Worm (Caenorhabditis elegans) whole organism, L1 larva: ENCODE measurements around the gene Y39A1A.10.
A peak's percentile ranks its signal among the peaks of the same experiment; 100 is the strongest.

Experiments used
- Y116A8C.19 ChIP-seq: sonication (generic microtip); optimal IDR thresholded peaks from 2 replicates; lab custom pipeline; 2016; ENCODE audit warnings: missing compliant biosample characterization, missing genetic modification characterization, borderline replicate concordance
- aha-1 ChIP-seq: fragments of 150-350 bp; optimal IDR thresholded peaks from 2 replicates; lab custom pipeline; 2014; ENCODE audit warnings: missing biosample characterization, missing genetic modification characterization
- aly-2 ChIP-seq: fragments of 150-350 bp; optimal IDR thresholded peaks from 2 replicates; lab custom pipeline; 2014; ENCODE audit warnings: missing biosample characterization, missing genetic modification characterization
- blmp-1 ChIP-seq: fragments of 150-350 bp; optimal IDR thresholded peaks from 2 replicates; lab custom pipeline; 2014; ENCODE audit warnings: missing biosample characterization, missing genetic modification characterization
- ceh-8 ChIP-seq: fragments of 200-800 bp; sonication (Bioruptor generic); optimal IDR thresholded peaks from 2 replicates; lab custom pipeline; 2018; ENCODE audit warnings: mild to moderate bottlenecking, missing genetic modification characterization, moderate library complexity, missing compliant biosample characterization
- ces-1 ChIP-seq: fragments of 150-350 bp; optimal IDR thresholded peaks from 2 replicates; lab custom pipeline; 2014; ENCODE audit warnings: missing biosample characterization, missing genetic modification reagents, missing genetic modification characterization
- dpl-1 ChIP-seq, 3 experiments: fragments of 150-350 bp in 2 of 3; sonication (generic microtip) in 1 of 3; optimal IDR thresholded peaks; 2 replicates each; lab custom pipeline; 2014 to 2017; ENCODE audit warnings: missing biosample characterization in 3 of 3, missing genetic modification characterization in 3 of 3, missing genetic modification reagents in 3 of 3
- dsc-1 ChIP-seq: sonication (generic microtip); optimal IDR thresholded peaks from 2 replicates; lab custom pipeline; 2016; ENCODE audit warnings: mild to moderate bottlenecking, missing genetic modification characterization, missing compliant biosample characterization
- efl-3 ChIP-seq: fragments of 200-800 bp; sonication (Bioruptor generic); optimal IDR thresholded peaks from 2 replicates; lab custom pipeline; 2018; ENCODE audit warnings: mild to moderate bottlenecking, missing genetic modification characterization, missing compliant biosample characterization
- egl-13 ChIP-seq: sonication (generic microtip); optimal IDR thresholded peaks from 2 replicates; lab custom pipeline; 2016; ENCODE audit warnings: missing genotype, missing genetic modification reagents, missing genetic modification characterization, missing compliant biosample characterization
- egl-27 ChIP-seq, 2 experiments: fragments of 150-350 bp in 1 of 2; sonication (generic microtip); optimal IDR thresholded peaks; 3 replicates each; lab custom pipeline; 2017 to 2018; ENCODE audit warnings: missing biosample characterization in 2 of 2, missing genetic modification characterization in 2 of 2, missing genetic modification reagents in 2 of 2
- ets-5 ChIP-seq: fragments of 200-800 bp; sonication (Bioruptor generic); IDR thresholded peaks from 2 replicates; pipeline ENCODE4 v1.3.6; 2022; ENCODE audit warnings: missing genetic modification characterization, missing compliant biosample characterization
- fkh-10 ChIP-seq: sonication (generic microtip); optimal IDR thresholded peaks from 2 replicates; lab custom pipeline; 2017; ENCODE audit warnings: missing biosample characterization, missing genetic modification reagents, missing genetic modification characterization
- fkh-4 ChIP-seq: sonication (generic microtip); optimal IDR thresholded peaks from 2 replicates; lab custom pipeline; 2016; ENCODE audit warnings: missing compliant biosample characterization, missing genetic modification characterization, borderline replicate concordance
- fkh-8 ChIP-seq: sonication (generic microtip); optimal IDR thresholded peaks from 2 replicates; lab custom pipeline; 2016; ENCODE audit warnings: mild to moderate bottlenecking, missing genetic modification characterization, missing compliant biosample characterization
- grh-1 ChIP-seq: fragments of 200-800 bp; sonication (Bioruptor generic); IDR thresholded peaks from 2 replicates; pipeline ENCODE4 v1.3.6; 2022; ENCODE audit warnings: missing genetic modification reagents, missing genetic modification characterization, missing compliant biosample characterization
- hlh-4 ChIP-seq: sonication (generic microtip); optimal IDR thresholded peaks from 2 replicates; lab custom pipeline; 2016; ENCODE audit warnings: mild to moderate bottlenecking, missing genetic modification characterization, missing compliant biosample characterization
- hpl-2 ChIP-seq: fragments of 150-350 bp; optimal IDR thresholded peaks from 2 replicates; lab custom pipeline; 2014; ENCODE audit warnings: missing biosample characterization, missing genetic modification reagents, missing genetic modification characterization
- irx-1 ChIP-seq: sonication (generic microtip); optimal IDR thresholded peaks from 2 replicates; lab custom pipeline; 2016; ENCODE audit warnings: missing genetic modification characterization, missing compliant biosample characterization
- lin-35 ChIP-seq, 2 experiments: fragments of 150-350 bp; optimal IDR thresholded peaks; 2 replicates each; lab custom pipeline; 2014; ENCODE audit warnings: missing biosample characterization in 2 of 2, missing genetic modification characterization in 2 of 2, missing genetic modification reagents in 2 of 2
- lir-3 ChIP-seq: sonication (generic microtip); optimal IDR thresholded peaks from 2 replicates; lab custom pipeline; 2016; ENCODE audit warnings: mild to moderate bottlenecking, missing genetic modification characterization, moderate library complexity, missing compliant biosample characterization; ENCODE audit not compliant: poor library complexity
- lsy-2 ChIP-seq, 2 experiments: fragments of 150-350 bp; optimal IDR thresholded peaks; 2 replicates each; lab custom pipeline; 2014; ENCODE audit warnings: missing biosample characterization in 2 of 2, missing genetic modification characterization in 2 of 2
- mab-9 ChIP-seq: fragments of 200-800 bp; sonication (Bioruptor generic); IDR thresholded peaks from 2 replicates; pipeline ENCODE4 v1.3.6; 2022; ENCODE audit warnings: missing genetic modification reagents, missing genetic modification characterization, missing compliant biosample characterization
- mdl-1 ChIP-seq, 2 experiments: fragments of 150-350 bp; optimal IDR thresholded peaks; 2 replicates each; lab custom pipeline; 2014 to 2017; ENCODE audit warnings: missing biosample characterization in 2 of 2, missing genetic modification characterization in 2 of 2, inconsistent platforms in 1 of 2
- mef-2 ChIP-seq: fragments of 150-350 bp; optimal IDR thresholded peaks from 2 replicates; lab custom pipeline; 2014; ENCODE audit warnings: missing biosample characterization, missing genetic modification characterization
- nhr-12 ChIP-seq: sonication (generic microtip); optimal IDR thresholded peaks from 2 replicates; lab custom pipeline; 2017; ENCODE audit warnings: missing biosample characterization, missing genetic modification characterization
- nhr-19 ChIP-seq: fragments of 200-800 bp; sonication (Bioruptor generic); conservative IDR thresholded peaks from 2 replicates; pipeline ENCODE4 v1.3.6; 2022; ENCODE audit warnings: missing genetic modification characterization, missing compliant biosample characterization
- nhr-237 ChIP-seq: fragments of 150-350 bp; optimal IDR thresholded peaks from 2 replicates; lab custom pipeline; 2014; ENCODE audit warnings: missing biosample characterization, missing genetic modification characterization
- nhr-47 ChIP-seq: sonication (generic microtip); optimal IDR thresholded peaks from 2 replicates; lab custom pipeline; 2016; ENCODE audit warnings: mild to moderate bottlenecking, missing genetic modification characterization, moderate library complexity, missing compliant biosample characterization
- nhr-71 ChIP-seq: sonication (generic microtip); optimal IDR thresholded peaks from 2 replicates; lab custom pipeline; 2016; ENCODE audit warnings: mild to moderate bottlenecking, missing genetic modification characterization, moderate library complexity, missing compliant biosample characterization
- nhr-76 ChIP-seq: sonication (generic microtip); optimal IDR thresholded peaks from 2 replicates; lab custom pipeline; 2017; ENCODE audit warnings: missing biosample characterization, missing genetic modification characterization
- nhr-77 ChIP-seq: fragments of 150-350 bp; optimal IDR thresholded peaks from 2 replicates; lab custom pipeline; 2014; ENCODE audit warnings: missing biosample characterization, missing genetic modification characterization
- nhr-84 ChIP-seq: sonication (generic microtip); optimal IDR thresholded peaks from 2 replicates; lab custom pipeline; 2017; ENCODE audit warnings: missing biosample characterization, missing genetic modification characterization
- nhr-90 ChIP-seq: sonication (generic microtip); optimal IDR thresholded peaks from 2 replicates; lab custom pipeline; 2016; ENCODE audit warnings: mild to moderate bottlenecking, missing genetic modification characterization, missing compliant biosample characterization; ENCODE audit not compliant: poor library complexity
- pag-3 ChIP-seq: sonication (generic microtip); optimal IDR thresholded peaks from 2 replicates; lab custom pipeline; 2017; ENCODE audit warnings: missing genetic modification characterization, mild to moderate bottlenecking, missing compliant biosample characterization, antibody characterized with exemption, borderline replicate concordance; ENCODE audit not compliant: insufficient read depth
- pax-3 ChIP-seq: fragments of 200-800 bp; sonication (Bioruptor generic); optimal IDR thresholded peaks from 2 replicates; lab custom pipeline; 2018; ENCODE audit warnings: mild to moderate bottlenecking, missing genetic modification characterization, moderate library complexity, missing compliant biosample characterization
- rnt-1 ChIP-seq: sonication (generic microtip); optimal IDR thresholded peaks from 2 replicates; lab custom pipeline; 2016; ENCODE audit warnings: mild to moderate bottlenecking, missing genetic modification characterization, moderate library complexity, missing compliant biosample characterization
- skn-1 ChIP-seq: fragments of 150-350 bp; optimal IDR thresholded peaks from 2 replicates; lab custom pipeline; 2014; ENCODE audit warnings: missing biosample characterization, missing genetic modification characterization
- snu-23 ChIP-seq: sonication (generic microtip); optimal IDR thresholded peaks from 2 replicates; lab custom pipeline; 2016; ENCODE audit warnings: missing genetic modification characterization, missing compliant biosample characterization
- sox-4 ChIP-seq: sonication (generic microtip); optimal IDR thresholded peaks from 2 replicates; lab custom pipeline; 2016; ENCODE audit warnings: missing genetic modification characterization, missing compliant biosample characterization
- sptf-1 ChIP-seq: fragments of 150-350 bp; optimal IDR thresholded peaks from 2 replicates; lab custom pipeline; 2014; ENCODE audit warnings: missing biosample characterization, missing genetic modification characterization
- sup-37 ChIP-seq: fragments of 200-800 bp; sonication (Bioruptor generic); optimal IDR thresholded peaks from 2 replicates; lab custom pipeline; 2018; ENCODE audit warnings: mild to moderate bottlenecking, missing genetic modification characterization, missing compliant biosample characterization
- swsn-7 ChIP-seq: sonication (generic microtip); optimal IDR thresholded peaks from 2 replicates; lab custom pipeline; 2016; ENCODE audit warnings: missing genetic modification characterization, missing compliant biosample characterization
- tbx-2 ChIP-seq: sonication (generic microtip); optimal IDR thresholded peaks from 2 replicates; lab custom pipeline; 2016; ENCODE audit warnings: missing genetic modification characterization, missing compliant biosample characterization
- unc-130 ChIP-seq: fragments of 150-350 bp; optimal IDR thresholded peaks from 2 replicates; lab custom pipeline; 2017; ENCODE audit warnings: missing biosample characterization, missing genetic modification characterization, inconsistent platforms
- unc-62 ChIP-seq: fragments of 150-350 bp; optimal IDR thresholded peaks from 2 replicates; lab custom pipeline; 2014; ENCODE audit warnings: missing biosample characterization, missing genetic modification reagents, missing genetic modification characterization
- unc-98 ChIP-seq: fragments of 200-800 bp; sonication (Bioruptor generic); IDR thresholded peaks from 2 replicates; pipeline ENCODE4 v1.3.6; 2022; ENCODE audit warnings: missing genetic modification characterization, missing compliant biosample characterization
- xbp-1 ChIP-seq: sonication (generic microtip); optimal IDR thresholded peaks from 2 replicates; lab custom pipeline; 2016; ENCODE audit warnings: missing genetic modification characterization, missing compliant biosample characterization
- zag-1 ChIP-seq: fragments of 150-350 bp; optimal IDR thresholded peaks from 2 replicates; lab custom pipeline; 2014; ENCODE audit warnings: missing biosample characterization, missing genetic modification characterization
- ztf-4 ChIP-seq: fragments of 150-350 bp; optimal IDR thresholded peaks from 2 replicates; lab custom pipeline; 2014; ENCODE audit warnings: missing biosample characterization, missing genetic modification characterization

The Y39A1A.10 gene

DNA sequence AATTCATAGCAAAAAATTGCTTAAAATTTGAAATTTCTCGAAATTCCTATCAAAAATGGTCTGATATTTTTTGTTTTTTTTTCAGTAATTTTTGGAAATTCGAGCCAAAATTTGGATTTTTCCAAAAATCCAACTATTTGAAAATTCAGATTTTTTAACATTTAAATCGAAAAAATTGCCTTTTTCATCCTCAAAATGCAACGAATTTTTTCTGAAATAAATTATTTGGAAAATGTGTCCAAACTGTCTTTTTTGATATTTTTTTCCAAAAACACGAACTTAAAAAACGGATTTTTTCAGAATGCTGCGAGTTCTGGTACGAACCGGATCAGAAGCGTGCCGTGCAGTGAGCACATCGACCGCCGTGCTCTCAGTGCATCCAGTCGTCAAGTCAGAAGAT lies 17.4 kb upstream of the Y39A1A.10 start, which contains the start of gene mrpl-22:
Gene mrpl-22, plus strand, starts transcription at position 301 of the 400 bp plus-strand sequence.
- TF ChIP-seq pag-3 (no peak), nhr-76 (tag; lab: Kevin White, UChicago) (no peak), fkh-4 (no peak), ets-5 (GFP tag; lab: Robert Waterston, UW) (no peak), zag-1 (tag; lab: Kevin White, UChicago) (no peak), nhr-19 (GFP tag; lab: Robert Waterston, UW) (no peak), lir-3 (tag; lab: Kevin White, UChicago) (no peak), mab-9 (GFP tag; lab: Robert Waterston, UW) (no peak), dsc-1 (tag; lab: Kevin White, UChicago) (no peak), aly-2 (no peak), tbx-2 (no peak), ztf-4 (tag; lab: Kevin White, UChicago) (no peak), swsn-7 (tag; lab: Kevin White, UChicago) (no peak), xbp-1 (no peak), unc-130 (no peak), nhr-47 (tag; lab: Kevin White, UChicago) (no peak)

DNA sequence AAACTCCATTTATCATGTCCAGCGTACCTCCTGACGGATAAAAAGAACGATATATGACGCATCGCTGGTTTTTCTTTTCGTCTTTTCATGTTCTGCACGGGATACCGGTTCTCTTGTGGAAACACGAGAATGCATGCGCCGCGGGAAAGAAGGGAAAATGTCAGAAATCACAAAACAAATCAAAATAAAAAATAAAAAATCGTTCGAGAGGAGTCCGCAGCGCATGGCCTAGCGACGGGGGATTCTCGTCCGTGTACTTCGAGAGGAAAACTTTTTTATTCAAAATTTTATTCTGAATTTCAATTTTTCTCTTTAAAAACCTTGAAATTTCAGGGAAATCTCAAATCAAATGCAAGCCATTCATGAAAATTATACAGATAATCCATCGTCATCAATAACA lies 11.3 kb upstream of the Y39A1A.10 start, which contains the start of the genes lron-10 and hpr-9:
Gene lron-10, minus strand, starts transcription at position 162 of the 400 bp plus-strand sequence.
Gene hpr-9, plus strand, starts transcription at position 344 of the 400 bp plus-strand sequence.
- TF ChIP-seq nhr-12 (no peak), egl-13 (tag; lab: Kevin White, UChicago) (peak; percentile 85), sox-4 (tag; lab: Kevin White, UChicago) (peak; percentile 94), Y116A8C.19 (tag; lab: Kevin White, UChicago) (peak; percentile 87), nhr-84 (tag; lab: Kevin White, UChicago) (no peak), ceh-8 (GFP tag; lab: Kevin White, UChicago) (peak; percentile 74), unc-62 (GFP tag; lab: Kevin White, UChicago) (no peak), pag-3 (no peak), hpl-2 (GFP tag; lab: Kevin White, UChicago) (peak; percentile 17), sptf-1 (tag; lab: Kevin White, UChicago) (no peak), egl-27 (tag; optimal IDR thresholded peaks at IDR 0.05; lab: Kevin White, UChicago) (no peak), nhr-19 (GFP tag; lab: Robert Waterston, UW) (peak; percentile 87), xbp-1 (peak; percentile 84), nhr-90 (tag; lab: Kevin White, UChicago) (peak; percentile 97), skn-1 (tag; lab: Kevin White, UChicago) (peak; percentile 80), unc-98 (GFP tag; lab: Robert Waterston, UW) (peak; percentile 71), nhr-47 (tag; lab: Kevin White, UChicago) (peak; percentile 94), lin-35 (GFP tag; optimal IDR thresholded peaks at IDR 0.05; lab: Kevin White, UChicago) (peak; percentile 78 to 90), aha-1 (tag; lab: Kevin White, UChicago) (no peak), nhr-71 (tag; lab: Kevin White, UChicago) (peak; percentile 95), lsy-2 (tag; optimal IDR thresholded peaks at IDR 0.05; lab: Kevin White, UChicago) (peak; percentile 83 to 86), dpl-1 (GFP tag; optimal IDR thresholded peaks at IDR 0.05; lab: Kevin White, UChicago) (peak; percentile 76 to 85 (median 82)), irx-1 (tag; lab: Kevin White, UChicago) (peak; percentile 97), hlh-4 (tag; lab: Kevin White, UChicago) (peak; percentile 47), mdl-1 (tag; optimal IDR thresholded peaks at IDR 0.05; lab: Kevin White, UChicago) (peak in 1 of 2 experiments; percentile 77), ces-1 (no peak), tbx-2 (peak; percentile 93), snu-23 (GFP tag; lab: Kevin White, UChicago) (peak; percentile 94), sup-37 (GFP tag; lab: Kevin White, UChicago) (peak; percentile 47), efl-3 (GFP tag; lab: Kevin White, UChicago) (peak; percentile 77), aly-2 (peak; percentile 49), mef-2 (tag; lab: Kevin White, UChicago) (no peak), fkh-8 (tag; lab: Kevin White, UChicago) (peak; percentile 81), nhr-77 (tag; lab: Kevin White, UChicago) (peak; percentile 46), blmp-1 (tag; lab: Kevin White, UChicago) (peak; percentile 91), pax-3 (tag; lab: Kevin White, UChicago) (peak; percentile 93), rnt-1 (tag; lab: Kevin White, UChicago) (peak; percentile 99), fkh-10 (GFP tag; lab: Kevin White, UChicago) (no peak), grh-1 (GFP tag; lab: Robert Waterston, UW) (peak; percentile 90), lir-3 (tag; lab: Kevin White, UChicago) (peak; percentile 97), nhr-237 (tag; lab: Kevin White, UChicago) (peak; percentile 38)
